Worm (Caenorhabditis elegans): Measurements from ENCODE around the gene ser-2.

ser-2 gene

ce11 chrX:15302863-15303262, at the start of gene ser-2:
Gene ser-2, minus strand, starts transcription at chrX:15302963.
- TF ChIP-seq unc-62 (GFP tag; optimal IDR thresholded peaks at IDR 0.05), result no peak
- TF ChIP-seq nhr-2 (tag; optimal IDR thresholded peaks at IDR 0.05), result no peak
- TF ChIP-seq ces-1 (GFP tag; optimal IDR thresholded peaks at IDR 0.05), result no peak
- TF ChIP-seq lin-32 (GFP tag; optimal IDR thresholded peaks at IDR 0.05), result no peak
- TF ChIP-seq ceh-43 (GFP tag; optimal IDR thresholded peaks at IDR 0.05), result no peak
- TF ChIP-seq bed-3 (GFP tag; optimal IDR thresholded peaks at IDR 0.05), result no peak
- no peak for TF ChIP-seq zip-8 (tag; optimal IDR thresholded peaks at IDR 0.05)
- TF ChIP-seq tbx-8 (GFP tag; optimal IDR thresholded peaks at IDR 0.05), result no peak
- TF ChIP-seq hlh-1 (tag; optimal IDR thresholded peaks at IDR 0.05), result no peak
- TF ChIP-seq nhr-76 (tag; optimal IDR thresholded peaks at IDR 0.05), result no peak
- TF ChIP-seq elt-1 (tag; optimal IDR thresholded peaks at IDR 0.05; ENCODE audit: borderline replicate concordance, insufficient read depth), result no peak
- no peak for TF ChIP-seq nhr-12 (tag; optimal IDR thresholded peaks at IDR 0.05)
- TF ChIP-seq M03D4.4 (tag; optimal IDR thresholded peaks at IDR 0.05), result no peak
- no peak for TF ChIP-seq unc-39 (tag; optimal IDR thresholded peaks at IDR 0.05)
- TF ChIP-seq ham-2 (GFP tag; optimal IDR thresholded peaks at IDR 0.05), result no peak
- TF ChIP-seq lsy-2 (tag; optimal IDR thresholded peaks at IDR 0.05), result no peak
- no peak for TF ChIP-seq nhr-28 (tag; optimal IDR thresholded peaks at IDR 0.05)
- TF ChIP-seq nhr-237 (tag; optimal IDR thresholded peaks at IDR 0.05), result no peak

- no peak for TF ChIP-seq elt-3 (tag; optimal IDR thresholded peaks at IDR 0.05)
- no peak for TF ChIP-seq nhr-28 (tag; optimal IDR thresholded peaks at IDR 0.05)
- TF ChIP-seq nhr-237 (tag; optimal IDR thresholded peaks at IDR 0.05), result no peak
- TF ChIP-seq lin-32 (GFP tag; optimal IDR thresholded peaks at IDR 0.05), result peak; percentile 42
- no peak for TF ChIP-seq mab-5 (tag; optimal IDR thresholded peaks at IDR 0.05)
- TF ChIP-seq elt-1 (tag; optimal IDR thresholded peaks at IDR 0.05; ENCODE audit: borderline replicate concordance, insufficient read depth), result no peak
- no peak for TF ChIP-seq sem-2 (GFP tag; optimal IDR thresholded peaks at IDR 0.05)
- peak; percentile 78 for TF ChIP-seq ztf-11 (tag; optimal IDR thresholded peaks at IDR 0.05)
- TF ChIP-seq unc-62 (GFP tag; optimal IDR thresholded peaks at IDR 0.05), result peak; percentile 96
- no peak for TF ChIP-seq flh-1 (GFP tag; optimal IDR thresholded peaks at IDR 0.05)
- TF ChIP-seq ham-2 (GFP tag; optimal IDR thresholded peaks at IDR 0.05), result peak; percentile 75
- TF ChIP-seq blmp-1 (tag; optimal IDR thresholded peaks at IDR 0.05), result no peak
- TF ChIP-seq mls-2 (tag; optimal IDR thresholded peaks at IDR 0.05), result peak; percentile 95
- no peak for TF ChIP-seq unc-39 (tag; optimal IDR thresholded peaks at IDR 0.05)
- TF ChIP-seq M03D4.4 (tag; optimal IDR thresholded peaks at IDR 0.05), result peak; percentile 2
- TF ChIP-seq zip-8 (tag; optimal IDR thresholded peaks at IDR 0.05), result peak; percentile 79
- peak; percentile 90 for TF ChIP-seq cnd-1 (tag; optimal IDR thresholded peaks at IDR 0.05)
- TF ChIP-seq unc-120 (tag; optimal IDR thresholded peaks at IDR 0.05; ENCODE audit: poor library complexity, severe bottlenecking), result peak; percentile 1
- no peak for TF ChIP-seq ceh-39 (tag; optimal IDR thresholded peaks at IDR 0.05)
- no peak for TF ChIP-seq tbx-8 (GFP tag; optimal IDR thresholded peaks at IDR 0.05)
- TF ChIP-seq nhr-76 (tag; optimal IDR thresholded peaks at IDR 0.05), result no peak
- TF ChIP-seq hlh-1 (tag; optimal IDR thresholded peaks at IDR 0.05), result peak; percentile 43
- TF ChIP-seq lsy-2 (tag; optimal IDR thresholded peaks at IDR 0.05), result no peak
- peak; percentile 35 for TF ChIP-seq drap-1 (GFP tag; optimal IDR thresholded peaks at IDR 0.05)
- no peak for TF ChIP-seq snpc-4 (tag; optimal IDR thresholded peaks at IDR 0.05)
- TF ChIP-seq nhr-2 (tag; optimal IDR thresholded peaks at IDR 0.05), result peak; percentile 78
- peak; percentile 79 for TF ChIP-seq ceh-43 (GFP tag; optimal IDR thresholded peaks at IDR 0.05)
- TF ChIP-seq lin-13 (tag; optimal IDR thresholded peaks at IDR 0.05), result peak; percentile 82
- peak; percentile 47 for TF ChIP-seq ceh-83 (GFP tag; optimal IDR thresholded peaks at IDR 0.05)
- no peak for TF ChIP-seq nhr-12 (tag; optimal IDR thresholded peaks at IDR 0.05)
- TF ChIP-seq sptf-1 (tag; optimal IDR thresholded peaks at IDR 0.05), result peak; percentile 82
- peak; percentile 58 for TF ChIP-seq pha-4 (tag; optimal IDR thresholded peaks at IDR 0.05)
- TF ChIP-seq mep-1 (tag; optimal IDR thresholded peaks at IDR 0.05), result peak; percentile 86
- TF ChIP-seq ces-1 (GFP tag; optimal IDR thresholded peaks at IDR 0.05), result peak; percentile 72
- TF ChIP-seq bed-3 (GFP tag; optimal IDR thresholded peaks at IDR 0.05), result peak; percentile 19
Measured at ce11 chrX:15347680-15348079, 44.9 kb upstream of the ser-2 start.

- no peak for TF ChIP-seq mls-2 (tag; optimal IDR thresholded peaks at IDR 0.05)
- peak; percentile 64 for TF ChIP-seq unc-62 (GFP tag; optimal IDR thresholded peaks at IDR 0.05)
- TF ChIP-seq hlh-1 (tag; optimal IDR thresholded peaks at IDR 0.05), result peak; percentile 89
Measured at ce11 chrX:15345346-15346198, 42.8 kb upstream of the ser-2 start.
